Fruit fly (Drosophila melanogaster) whole organism, pupa: Measurements from ENCODE around the gene CG15332.

Experiments used
- CG10348 ChIP-seq: fragments of 200-800 bp; sonication (Bioruptor generic); IDR thresholded peaks from 2 replicates; pipeline ENCODE4 v1.3.6; 2022; ENCODE audit warnings: missing biosample characterization, missing genetic modification characterization
- CG12605 ChIP-seq: fragments of 200-800 bp; sonication (Bioruptor generic); IDR thresholded peaks from 2 replicates; pipeline ENCODE4 v1.3.6; 2022; ENCODE audit warnings: missing biosample characterization, missing genetic modification characterization
- CG13204 ChIP-seq: fragments of 200-800 bp; sonication (Bioruptor generic); optimal IDR thresholded peaks from 2 replicates; lab custom pipeline; 2018; ENCODE audit warnings: missing biosample characterization, mild to moderate bottlenecking, missing genetic modification characterization, moderate library complexity
- CG15710 ChIP-seq: fragments of 200-800 bp; sonication (Bioruptor generic); optimal IDR thresholded peaks from 2 replicates; lab custom pipeline; 2018; ENCODE audit warnings: missing biosample characterization, mild to moderate bottlenecking, missing genetic modification characterization, moderate library complexity
- CG4496 ChIP-seq: fragments of 200-800 bp; sonication (Bioruptor generic); IDR thresholded peaks from 3 replicates; pipeline ENCODE4 v1.3.6; 2022; ENCODE audit warnings: missing biosample characterization, missing genetic modification characterization
- CG9948 ChIP-seq: fragments of 200-800 bp; sonication (Bioruptor generic); optimal IDR thresholded peaks from 2 replicates; lab custom pipeline; 2018; ENCODE audit warnings: missing biosample characterization, mild to moderate bottlenecking, missing genetic modification characterization, moderate library complexity
- Ets98B ChIP-seq: fragments of 200-800 bp; sonication (Bioruptor generic); IDR thresholded peaks from 2 replicates; pipeline ENCODE4 v1.3.6; 2022; ENCODE audit warnings: missing biosample characterization, missing genetic modification characterization
- Pif1B ChIP-seq: fragments of 200-800 bp; sonication (Bioruptor generic); optimal IDR thresholded peaks from 3 replicates; lab custom pipeline; 2016; ENCODE audit warnings: missing biosample characterization, missing genetic modification characterization
- Snoo ChIP-seq: fragments of 200-800 bp; sonication (Bioruptor generic); optimal IDR thresholded peaks from 3 replicates; lab custom pipeline; 2017; ENCODE audit warnings: missing biosample characterization, mild to moderate bottlenecking, missing genetic modification characterization, inconsistent platforms
- gl ChIP-seq: fragments of 200-800 bp; sonication (Bioruptor generic); optimal IDR thresholded peaks from 2 replicates; lab custom pipeline; 2018; ENCODE audit warnings: missing biosample characterization, mild to moderate bottlenecking, missing genetic modification characterization
- rn ChIP-seq: fragments of 200-800 bp; sonication (Bioruptor generic); IDR thresholded peaks from 2 replicates; pipeline ENCODE4 v1.3.6; 2022; ENCODE audit warnings: missing biosample characterization, missing genetic modification characterization

DNA sequence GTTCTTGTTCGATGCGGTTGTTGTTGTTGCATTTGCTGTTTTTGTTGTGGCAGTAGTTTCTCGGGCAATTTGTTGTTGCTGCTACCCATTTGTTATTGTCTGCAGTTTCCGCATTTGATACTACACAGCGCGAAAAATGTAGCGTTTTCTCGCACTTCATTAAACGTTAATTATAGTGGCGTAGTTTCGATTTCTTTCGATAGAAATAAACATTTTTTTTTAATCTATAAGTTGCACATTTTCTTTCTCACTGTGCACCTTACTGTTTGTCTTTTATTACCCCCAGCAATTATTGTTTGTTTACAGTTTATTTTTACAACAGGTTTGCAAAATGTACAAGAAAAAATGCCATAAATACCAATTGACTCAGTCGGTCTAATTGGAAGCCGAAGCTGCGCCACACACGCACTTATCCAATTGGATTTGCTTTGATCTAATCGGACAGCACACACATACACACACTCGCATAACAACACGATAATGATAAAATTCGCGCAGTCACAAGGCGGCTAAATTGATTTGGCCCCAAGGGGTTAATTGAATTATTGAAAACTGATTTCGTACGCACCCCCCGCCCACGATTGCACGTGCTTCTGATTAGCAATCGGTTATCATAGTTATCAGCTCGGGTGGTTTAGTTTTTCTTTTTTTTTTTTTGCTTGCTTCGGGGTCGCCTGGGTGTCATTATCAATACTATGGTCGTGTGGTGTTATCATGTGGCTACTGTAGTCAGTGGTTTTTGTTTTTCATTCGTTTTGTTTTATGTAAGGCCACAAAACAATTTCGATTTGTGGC lies 10.2 kb upstream of the CG15332 start:
- TF ChIP-seq CG9948 (tag; lab: Kevin White, UChicago) (no peak), CG12605 (GFP tag; lab: Robert Waterston, UW) (no peak), CG10348 (GFP tag; lab: Robert Waterston, UW) (no peak), gl (tag; lab: Kevin White, UChicago) (no peak), Ets98B (GFP tag; lab: Robert Waterston, UW) (peak; percentile 54; the same call in 1 of the 2 replicates), CG13204 (GFP tag; lab: Kevin White, UChicago) (no peak), Pif1B (GFP tag; lab: Kevin White, UChicago) (no peak), rn (GFP tag; lab: Robert Waterston, UW) (0 out of 2 replicates have a peak, but pooled peaks have one; percentile 24), Snoo (tag; lab: Kevin White, UChicago) (no peak), CG15710 (tag; lab: Kevin White, UChicago) (no peak), CG4496 (peak; percentile 73)
